Worm (Caenorhabditis elegans): Measurements from ENCODE around the gene nhx-6.
A peak's percentile ranks its signal among the peaks of the same experiment; 100 is the strongest.
"Not testable (repeated sequence)": the region's sequence is repeated elsewhere in the genome, so short reads cannot be mapped to it uniquely, and the experiment has no call there.

Gene nhx-6

ce11 chrII:1625666-1626065, 45.0 kb upstream of the nhx-6 start, which contains the start of gene C08E3.14:
Gene C08E3.14 (plus strand): TSS chrII:1625966.
- TF ChIP-seq hif-1 (tag; optimal IDR thresholded peaks at IDR 0.05) (no peak), nhr-48 (tag; optimal IDR thresholded peaks at IDR 0.05) (no peak)

ce11 chrII:1627783-1628182, 42.8 kb upstream of the nhx-6 start, which contains the start of gene C08E3.15:
Gene C08E3.15 (minus strand): TSS chrII:1627883.
- TF ChIP-seq mep-1 (tag; optimal IDR thresholded peaks at IDR 0.05); jun-1 (tag; optimal IDR thresholded peaks at IDR 0.05); php-3 (GFP tag; IDR thresholded peaks at IDR 0.05): not testable (repeated sequence)

ce11 chrII:1632216-1632615, 38.4 kb upstream of the nhx-6 start, which contains the start of gene C08E3.13:
Gene C08E3.13 (minus strand): TSS chrII:1632316.
- TF ChIP-seq nhr-25 (tag; optimal IDR thresholded peaks at IDR 0.05; ENCODE audit: borderline replicate concordance, insufficient read depth); F10B5.3 (tag; optimal IDR thresholded peaks at IDR 0.05); unc-39 (tag; optimal IDR thresholded peaks at IDR 0.05): not testable (repeated sequence)

- TF ChIP-seq snpc-4 (tag; optimal IDR thresholded peaks at IDR 0.05); mdt-29 (GFP tag; IDR thresholded peaks at IDR 0.05); lsy-2 (tag; optimal IDR thresholded peaks at IDR 0.05): not testable (repeated sequence)
Measured at ce11 chrII:1633490-1633889, 37.1 kb upstream of the nhx-6 start, which contains the start of gene C08E3.1. Gene C08E3.1 (plus strand): TSS chrII:1633790.

- TF ChIP-seq dmd-6 (GFP tag; IDR thresholded peaks at IDR 0.05), result peak; percentile 52; the same call in 1 of the 2 replicates
- peak; percentile 4 for TF ChIP-seq nhr-28 (tag; optimal IDR thresholded peaks at IDR 0.05)
- TF ChIP-seq Y48G9A.11 (GFP tag; IDR thresholded peaks at IDR 0.05), result no peak
- TF ChIP-seq dmd-8 (GFP tag; IDR thresholded peaks at IDR 0.05), result no peak
- TF ChIP-seq duxl-1 (tag; optimal IDR thresholded peaks at IDR 0.05; ENCODE audit: poor library complexity), result no peak
- no peak for TF ChIP-seq ceh-32 (tag; optimal IDR thresholded peaks at IDR 0.05; ENCODE audit: poor library complexity)
- no peak for TF ChIP-seq zfp-2 (tag; optimal IDR thresholded peaks at IDR 0.05)
- TF ChIP-seq aha-1 (tag), result peak; percentile 46
- TF ChIP-seq unc-130 (GFP tag; optimal IDR thresholded peaks at IDR 0.05), result no peak
- no peak for TF ChIP-seq spr-1 (tag; optimal IDR thresholded peaks at IDR 0.05)
- no peak for TF ChIP-seq hlh-30 (tag; optimal IDR thresholded peaks at IDR 0.05; ENCODE audit: insufficient read depth)
- no peak for TF ChIP-seq mdl-1 (tag; optimal IDR thresholded peaks at IDR 0.05)
Measured at ce11 chrII:1635969-1636368, 34.7 kb upstream of the nhx-6 start.

- TF ChIP-seq aly-2 (tag; optimal IDR thresholded peaks at IDR 0.05); T26A8.4 (GFP tag; IDR thresholded peaks at IDR 0.05); F26F4.8 (GFP tag; conservative IDR thresholded peaks at IDR 0.05): not testable (repeated sequence)
Measured at ce11 chrII:1636392-1636791, 34.2 kb upstream of the nhx-6 start, which contains the start of gene srg-20. Gene srg-20 (plus strand): TSS chrII:1636692.

ce11 chrII:1640496-1640895, 30.1 kb upstream of the nhx-6 start, which contains the start of gene srh-72:
Gene srh-72 (minus strand): TSS chrII:1640596.
- TF ChIP-seq Y105C5A.15 (GFP tag; IDR thresholded peaks at IDR 0.05) (no peak), zfp-3 (GFP tag; conservative IDR thresholded peaks at IDR 0.05) (no peak), dmd-8 (GFP tag; IDR thresholded peaks at IDR 0.05) (no peak), fos-1 (tag; optimal IDR thresholded peaks at IDR 0.05) (no peak), Y5F2A.4 (GFP tag; optimal IDR thresholded peaks at IDR 0.05) (no peak), ztf-11 (tag; optimal IDR thresholded peaks at IDR 0.05) (no peak), spr-3 (GFP tag; optimal IDR thresholded peaks at IDR 0.05) (no peak), lin-39 (tag; optimal IDR thresholded peaks at IDR 0.05) (no peak), tra-1 (GFP tag; IDR thresholded peaks at IDR 0.05) (no peak), F26F4.8 (GFP tag; conservative IDR thresholded peaks at IDR 0.05) (no peak), madf-9 (GFP tag; conservative IDR thresholded peaks at IDR 0.05) (no peak), ceh-32 (tag; optimal IDR thresholded peaks at IDR 0.05; ENCODE audit: poor library complexity) (no peak), mdl-1 (tag; optimal IDR thresholded peaks at IDR 0.05) (no peak), gei-8 (GFP tag; optimal IDR thresholded peaks at IDR 0.05) (no peak), hlh-30 (tag; optimal IDR thresholded peaks at IDR 0.05; ENCODE audit: insufficient read depth) (no peak), R02D3.7 (tag; optimal IDR thresholded peaks at IDR 0.05) (no peak), set-16 (GFP tag; IDR thresholded peaks at IDR 0.05) (no peak), daf-12 (tag; optimal IDR thresholded peaks at IDR 0.05) (no peak), attf-4 (tag; optimal IDR thresholded peaks at IDR 0.05) (no peak)

Measured in whole organism, L4 larva.